Fruit fly (Drosophila melanogaster) whole organism, adult: Measurements from ENCODE around the gene Gen.

Experiments
- CG11617 ChIP-seq: fragments of 200-800 bp; sonication (Bioruptor generic); optimal IDR thresholded peaks from 2 replicates; lab custom pipeline; 2017; ENCODE audit warnings: mild to moderate bottlenecking, missing biosample characterization, missing genetic modification reagents, missing genetic modification characterization
- CG12768 ChIP-seq: fragments of 200-800 bp; sonication (Bioruptor generic); optimal IDR thresholded peaks from 2 replicates; lab custom pipeline; 2017; ENCODE audit warnings: missing biosample characterization, missing genetic modification characterization, mild to moderate bottlenecking, moderate library complexity, missing genetic modification reagents
- CG14711 ChIP-seq: fragments of 200-800 bp; sonication (Bioruptor generic); optimal IDR thresholded peaks from 2 replicates; lab custom pipeline; 2018; ENCODE audit warnings: missing biosample characterization, mild to moderate bottlenecking, missing genetic modification characterization, moderate library complexity
- CG1620 ChIP-seq: fragments of 200-800 bp; sonication (Bioruptor generic); optimal IDR thresholded peaks from 2 replicates; lab custom pipeline; 2016; ENCODE audit warnings: missing biosample characterization, missing genetic modification characterization
- CG33017 ChIP-seq: fragments of 200-800 bp; sonication (Bioruptor generic); optimal IDR thresholded peaks from 2 replicates; lab custom pipeline; 2018; ENCODE audit warnings: missing biosample characterization, mild to moderate bottlenecking, missing genetic modification characterization, moderate library complexity
- CG5204 ChIP-seq: fragments of 200-800 bp; sonication (Bioruptor generic); optimal IDR thresholded peaks from 2 replicates; lab custom pipeline; 2016; ENCODE audit warnings: missing biosample characterization, missing genetic modification characterization
- CG7045 ChIP-seq: fragments of 200-800 bp; sonication (Bioruptor generic); optimal IDR thresholded peaks from 2 replicates; lab custom pipeline; 2017; ENCODE audit warnings: missing biosample characterization, mild to moderate bottlenecking, missing genetic modification characterization
- CG7101 ChIP-seq: fragments of 200-800 bp; sonication (Bioruptor generic); optimal IDR thresholded peaks from 2 replicates; lab custom pipeline; 2018; ENCODE audit warnings: missing biosample characterization, mild to moderate bottlenecking, missing genetic modification characterization, moderate library complexity
- Clk ChIP-seq: fragments of 200-800 bp; sonication (Bioruptor generic); optimal IDR thresholded peaks from 2 replicates; lab custom pipeline; 2017; ENCODE audit warnings: missing biosample characterization, missing genetic modification characterization
- Crg-1 ChIP-seq: fragments of 200-800 bp; sonication (Bioruptor generic); optimal IDR thresholded peaks from 2 replicates; lab custom pipeline; 2016; ENCODE audit warnings: missing biosample characterization, missing genetic modification characterization
- Hr96 ChIP-seq: fragments of 200-800 bp; sonication (Bioruptor generic); optimal IDR thresholded peaks from 2 replicates; lab custom pipeline; 2016; ENCODE audit warnings: missing biosample characterization, missing genetic modification characterization
- Mnt ChIP-seq: fragments of 200-800 bp; sonication (Bioruptor generic); optimal IDR thresholded peaks from 2 replicates; lab custom pipeline; 2016; ENCODE audit warnings: missing biosample characterization, mild to moderate bottlenecking, missing genetic modification characterization
- bab1 ChIP-seq: fragments of 200-800 bp; sonication (Bioruptor generic); optimal IDR thresholded peaks from 3 replicates; lab custom pipeline; 2019; ENCODE audit warnings: missing biosample characterization, mild to moderate bottlenecking, missing genetic modification characterization, moderate library complexity
- cic ChIP-seq: fragments of 200-800 bp; sonication (Bioruptor generic); optimal IDR thresholded peaks from 2 replicates; lab custom pipeline; 2017; ENCODE audit warnings: missing biosample characterization, mild to moderate bottlenecking, missing genetic modification characterization, moderate library complexity
- cnc ChIP-seq, 2 experiments: fragments of >200 bp; optimal IDR thresholded peaks; 2 replicates each; lab custom pipeline; 2017
- kay ChIP-seq: fragments of 200-800 bp; sonication (Bioruptor generic); peaks from one replicate; lab custom pipeline; 2016; ENCODE audit warnings: missing biosample characterization, missing genetic modification characterization, borderline replicate concordance
- ovo ChIP-seq: fragments of 200-800 bp; sonication (Bioruptor generic); optimal IDR thresholded peaks from 2 replicates; lab custom pipeline; 2016; ENCODE audit warnings: missing biosample characterization, missing genetic modification characterization
- pad ChIP-seq: fragments of 200-800 bp; sonication (Bioruptor generic); optimal IDR thresholded peaks from 3 replicates; lab custom pipeline; 2017; ENCODE audit warnings: missing biosample characterization, missing genetic modification characterization, mild to moderate bottlenecking, moderate library complexity, missing genetic modification reagents
- tj ChIP-seq: fragments of 200-800 bp; sonication (Bioruptor generic); optimal IDR thresholded peaks from 3 replicates; lab custom pipeline; 2017; ENCODE audit warnings: missing biosample characterization, mild to moderate bottlenecking, missing genetic modification characterization, moderate library complexity
- toe ChIP-seq: fragments of 200-800 bp; sonication (Bioruptor generic); optimal IDR thresholded peaks from 2 replicates; lab custom pipeline; 2016; ENCODE audit warnings: missing biosample characterization, missing genetic modification characterization

The Gen gene

DNA sequence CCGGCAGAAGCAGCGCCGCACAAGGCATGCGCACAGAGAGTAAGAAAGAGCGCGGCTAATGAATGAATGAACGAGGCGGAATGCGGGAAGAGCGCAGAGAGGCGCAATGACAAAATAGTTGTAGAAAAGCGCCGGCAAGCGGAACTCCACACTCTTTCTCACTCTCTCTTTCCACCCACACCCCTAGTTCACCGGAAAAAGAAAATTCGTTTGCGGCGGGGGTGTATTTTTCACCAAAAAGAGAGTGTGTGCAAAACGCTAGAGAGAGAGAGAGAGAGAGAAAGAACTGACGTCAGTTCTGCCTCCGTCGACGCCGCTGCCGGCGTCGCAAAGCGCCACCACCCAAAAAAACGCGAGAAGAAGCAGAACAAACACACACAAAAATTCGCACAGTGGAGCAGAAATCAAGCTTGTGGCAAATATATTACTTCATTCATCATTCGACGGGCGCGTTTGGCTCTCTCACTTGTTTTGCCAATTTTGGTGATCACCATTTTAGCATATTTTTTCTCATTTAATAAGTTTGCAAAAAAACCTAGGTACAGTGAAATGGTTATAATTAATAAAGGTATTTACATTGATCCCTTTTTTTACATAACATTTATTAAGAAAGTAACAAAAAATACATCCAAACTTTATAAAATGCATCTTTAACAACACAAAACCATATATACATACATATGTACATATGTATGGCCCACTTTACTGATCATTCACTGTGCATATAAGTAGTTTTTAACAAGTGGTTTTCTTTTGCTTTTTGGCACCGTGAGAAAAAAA, 32.9 kb upstream of the Gen start:
- TF ChIP-seq Hr96 (GFP tag; lab: Kevin White, UChicago) (no peak), cic (GFP tag; lab: Kevin White, UChicago) (peak; percentile 83), CG7101 (tag; lab: Kevin White, UChicago) (no peak), tj (GFP tag; lab: Kevin White, UChicago) (peak; percentile 37), pad (GFP tag; lab: Kevin White, UChicago) (peak; percentile 48)

DNA sequence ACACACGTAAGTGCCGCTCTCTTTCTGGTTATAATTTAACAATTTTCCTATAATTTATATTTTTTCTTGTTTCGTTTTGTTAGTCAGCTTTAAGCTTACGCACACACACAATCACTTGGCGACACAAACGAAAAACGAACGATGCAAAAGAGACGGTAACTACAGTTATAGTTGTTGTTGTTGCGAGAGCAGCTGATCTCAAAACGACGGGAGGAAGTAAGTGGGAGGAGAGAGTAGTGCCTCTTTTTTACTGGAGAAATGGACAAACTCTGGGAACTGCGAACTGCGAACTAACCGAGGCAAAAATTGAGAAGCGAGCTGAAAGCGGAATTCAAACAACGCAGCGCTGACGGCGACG, 32.3 kb upstream of the Gen start:
- peak; percentile 53 for TF ChIP-seq ovo (GFP tag; lab: Kevin White, UChicago)
- peak; percentile 51 for TF ChIP-seq kay (GFP tag; lab: Kevin White, UChicago)
- TF ChIP-seq CG7101 (tag; lab: Kevin White, UChicago) = no peak

DNA sequence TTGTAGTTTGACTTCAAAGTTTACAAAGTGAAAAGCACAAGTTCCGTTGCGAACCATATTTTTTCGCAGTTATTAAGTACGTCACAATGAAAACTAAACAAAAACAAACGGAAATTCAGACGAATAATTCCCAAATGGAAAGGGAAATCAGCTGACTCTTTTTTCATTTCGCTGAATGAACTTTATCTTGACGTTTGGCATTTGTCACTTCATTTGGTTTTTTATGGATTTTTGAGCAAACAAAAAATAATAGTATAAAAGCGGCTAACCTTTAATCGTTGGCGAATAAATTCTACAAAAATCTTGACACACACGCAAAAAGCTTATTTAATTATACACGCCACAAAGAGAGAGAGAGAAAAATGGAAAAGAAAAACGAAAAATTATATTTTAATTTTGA, 31.5 kb upstream of the Gen start:
- TF ChIP-seq CG12768 (GFP tag; lab: Kevin White, UChicago) = no peak
- TF ChIP-seq kay (GFP tag; lab: Kevin White, UChicago) = peak; percentile 95

DNA sequence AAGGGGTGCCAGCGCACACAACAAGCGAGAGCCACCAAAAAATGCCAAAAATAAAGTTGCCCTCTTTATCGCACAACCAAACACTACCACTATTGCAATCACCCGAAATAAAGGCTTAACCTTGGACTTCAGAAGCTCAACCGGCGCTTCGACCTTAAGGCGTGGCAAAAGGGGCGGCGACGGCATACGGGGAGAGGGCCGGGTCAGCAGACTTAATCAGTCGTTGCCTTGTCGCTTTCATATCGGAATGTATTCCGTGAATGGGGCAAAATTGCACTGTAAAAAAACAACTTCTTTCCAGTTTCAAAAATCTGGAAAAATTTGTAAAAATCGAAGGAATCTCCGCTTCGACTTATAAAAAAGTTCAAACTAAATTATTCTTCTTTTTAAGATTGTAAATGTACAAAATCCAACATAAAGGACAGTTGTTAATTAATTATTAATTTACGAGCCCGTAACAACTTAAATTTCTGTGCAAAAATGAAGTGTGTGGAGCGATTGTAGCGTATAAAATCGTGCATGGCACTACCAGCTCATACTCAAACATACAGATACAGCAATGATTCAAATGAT, 30.9 kb upstream of the Gen start:
- no peak for TF ChIP-seq cic (GFP tag; lab: Kevin White, UChicago)
- no peak for TF ChIP-seq CG5204 (GFP tag; lab: Kevin White, UChicago)
- no peak for TF ChIP-seq bab1 (GFP tag; lab: Kevin White, UChicago)
- TF ChIP-seq pad (GFP tag; lab: Kevin White, UChicago) = no peak
- no peak for TF ChIP-seq CG1620 (GFP tag; lab: Kevin White, UChicago)
- TF ChIP-seq Crg-1 (GFP tag; lab: Kevin White, UChicago) = no peak

DNA sequence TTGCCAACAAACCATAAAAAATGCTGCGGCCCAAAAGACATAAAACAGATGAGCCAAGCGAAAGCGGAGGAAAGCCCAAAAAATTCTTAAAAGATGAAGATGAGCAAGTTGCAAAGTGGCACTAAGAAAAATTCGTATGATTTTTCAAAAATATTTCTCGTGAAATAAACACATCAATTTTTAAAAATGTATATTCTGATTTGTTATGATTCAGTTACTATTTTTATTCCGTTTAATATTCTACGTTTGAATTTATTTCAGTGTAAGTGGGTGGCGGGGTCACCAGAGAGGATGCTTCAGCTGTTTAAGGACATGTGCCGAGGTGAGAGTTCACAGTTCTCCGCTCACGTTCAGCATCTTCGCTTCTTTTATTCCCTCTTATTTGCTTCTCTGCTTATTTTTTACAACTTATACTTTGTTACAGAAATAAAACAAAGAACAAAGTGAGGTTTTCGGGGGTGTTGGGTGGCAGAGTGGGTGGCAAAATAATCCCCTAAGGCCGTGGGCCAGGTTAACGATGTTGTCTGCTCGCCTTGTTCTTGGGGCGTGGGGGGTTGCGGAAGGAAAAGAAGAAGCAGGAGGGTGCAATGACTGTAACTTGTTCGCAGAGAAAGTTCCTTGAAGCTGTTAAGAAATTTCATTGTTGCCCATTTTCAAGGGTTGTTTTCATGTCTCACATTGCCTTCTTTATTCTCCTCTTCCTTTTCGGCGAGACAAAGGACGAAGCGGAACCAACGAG, 30.2 kb upstream of the Gen start:
- TF ChIP-seq bab1 (GFP tag; lab: Kevin White, UChicago) (no peak), toe (GFP tag; lab: Kevin White, UChicago) (no peak), CG1620 (GFP tag; lab: Kevin White, UChicago) (no peak), cic (GFP tag; lab: Kevin White, UChicago) (no peak), pad (GFP tag; lab: Kevin White, UChicago) (no peak)

DNA sequence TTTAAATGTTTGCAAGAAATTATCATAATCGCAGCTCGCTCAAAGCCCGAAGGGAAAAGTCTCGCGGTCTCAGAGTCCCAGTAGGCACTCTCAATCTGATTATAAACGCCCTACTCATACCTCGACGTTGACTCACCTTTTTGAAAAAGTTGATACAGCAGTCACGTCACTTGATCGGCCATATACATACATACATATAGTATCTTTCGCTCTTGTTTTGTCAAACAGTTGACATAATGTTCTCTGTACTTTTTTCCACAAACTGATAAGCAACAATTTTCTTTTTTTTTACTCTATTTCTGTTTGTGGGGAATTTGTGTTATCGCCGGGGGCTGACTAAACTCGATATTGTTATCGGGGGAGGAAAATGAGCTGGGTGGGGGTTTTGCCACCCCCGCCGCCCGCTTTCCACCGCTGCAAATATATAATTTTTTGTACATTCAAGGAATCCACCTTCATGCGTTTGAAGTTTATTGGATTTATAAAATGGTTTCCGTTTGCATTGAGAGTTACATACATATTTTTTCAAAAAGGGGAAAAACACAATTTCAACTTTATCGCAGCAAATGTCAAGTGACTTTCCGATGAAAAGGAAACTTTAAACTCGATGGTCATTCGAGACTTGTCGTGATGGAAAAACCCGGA, 28.9 kb upstream of the Gen start:
- TF ChIP-seq bab1 (GFP tag; lab: Kevin White, UChicago) = no peak
- TF ChIP-seq CG11617 = no peak
- TF ChIP-seq CG7101 (tag; lab: Kevin White, UChicago) = peak; percentile 7
- no peak for TF ChIP-seq ovo (GFP tag; lab: Kevin White, UChicago)
- no peak for TF ChIP-seq Mnt (GFP tag; lab: Kevin White, UChicago)
- peak; percentile 79 for TF ChIP-seq kay (GFP tag; lab: Kevin White, UChicago)
- no peak for TF ChIP-seq toe (GFP tag; lab: Kevin White, UChicago)
- no peak for TF ChIP-seq Clk (GFP tag; lab: Kevin White, UChicago)
- no peak for TF ChIP-seq CG5204 (GFP tag; lab: Kevin White, UChicago)
- no peak for TF ChIP-seq Hr96 (GFP tag; lab: Kevin White, UChicago)
- TF ChIP-seq CG33017 (tag; lab: Kevin White, UChicago) = no peak
- TF ChIP-seq CG12768 (GFP tag; lab: Kevin White, UChicago) = peak; percentile 34
- no peak for TF ChIP-seq CG1620 (GFP tag; lab: Kevin White, UChicago)
- TF ChIP-seq cnc (optimal IDR thresholded peaks at IDR 0.05; lab: Kevin White, UChicago) = no peak
- no peak for TF ChIP-seq CG7045 (GFP tag; lab: Kevin White, UChicago)
- no peak for TF ChIP-seq pad (GFP tag; lab: Kevin White, UChicago)
- no peak for TF ChIP-seq Crg-1 (GFP tag; lab: Kevin White, UChicago)
- peak; percentile 59 for TF ChIP-seq cic (GFP tag; lab: Kevin White, UChicago)
- TF ChIP-seq tj (GFP tag; lab: Kevin White, UChicago) = no peak

DNA sequence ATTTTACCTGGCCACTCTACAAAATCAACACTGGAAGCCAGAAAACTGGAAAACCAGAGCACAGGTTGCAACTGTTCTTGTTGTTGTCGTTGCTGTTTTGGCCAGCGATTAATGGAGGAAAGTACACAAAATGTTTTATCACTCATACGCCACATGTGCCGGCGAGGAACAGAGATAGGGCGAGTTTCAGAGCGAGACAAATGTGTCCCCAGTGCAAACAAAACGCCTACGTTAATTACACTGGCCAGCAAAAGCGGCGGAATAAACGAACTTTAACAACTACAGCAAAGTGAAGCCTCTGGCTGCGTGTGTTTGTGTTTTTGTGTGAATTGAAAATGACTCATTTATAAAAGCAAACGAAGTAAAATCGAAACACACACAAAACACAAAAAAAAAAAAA, 28.0 kb upstream of the Gen start:
- peak; percentile 39 for TF ChIP-seq cic (GFP tag; lab: Kevin White, UChicago)
- TF ChIP-seq cnc (optimal IDR thresholded peaks at IDR 0.05; lab: Kevin White, UChicago) = no peak
- no peak for TF ChIP-seq bab1 (GFP tag; lab: Kevin White, UChicago)
- TF ChIP-seq Clk (GFP tag; lab: Kevin White, UChicago) = no peak
- no peak for TF ChIP-seq CG14711 (tag; lab: Kevin White, UChicago)
- TF ChIP-seq pad (GFP tag; lab: Kevin White, UChicago) = no peak
- no peak for TF ChIP-seq Hr96 (GFP tag; lab: Kevin White, UChicago)
- TF ChIP-seq CG7045 (GFP tag; lab: Kevin White, UChicago) = no peak
- peak; percentile 51 for TF ChIP-seq CG12768 (GFP tag; lab: Kevin White, UChicago)
- no peak for TF ChIP-seq CG33017 (tag; lab: Kevin White, UChicago)
- peak; percentile 40 for TF ChIP-seq tj (GFP tag; lab: Kevin White, UChicago)
- TF ChIP-seq Crg-1 (GFP tag; lab: Kevin White, UChicago) = no peak
- no peak for TF ChIP-seq kay (GFP tag; lab: Kevin White, UChicago)
- no peak for TF ChIP-seq CG11617
- no peak for TF ChIP-seq toe (GFP tag; lab: Kevin White, UChicago)
- TF ChIP-seq CG5204 (GFP tag; lab: Kevin White, UChicago) = no peak
- no peak for TF ChIP-seq ovo (GFP tag; lab: Kevin White, UChicago)
- TF ChIP-seq CG7101 (tag; lab: Kevin White, UChicago) = no peak
- TF ChIP-seq Mnt (GFP tag; lab: Kevin White, UChicago) = peak; percentile 15
- TF ChIP-seq CG1620 (GFP tag; lab: Kevin White, UChicago) = no peak
